Worm (Caenorhabditis elegans) whole organism, early embryonic: Measurements from ENCODE around the gene Y32H12A.8.

Source experiments
- B0310.2 ChIP-seq: sonication (generic microtip); optimal IDR thresholded peaks from 2 replicates; lab custom pipeline; 2016; ENCODE audit warnings: mild to moderate bottlenecking, missing genetic modification characterization, missing compliant biosample characterization
- flt-1 ChIP-seq: fragments of 200-800 bp; sonication (Bioruptor generic); IDR thresholded peaks from 2 replicates; pipeline ENCODE4 v1.3.6; 2022; ENCODE audit warnings: missing genetic modification characterization, missing compliant biosample characterization
- hnd-1 ChIP-seq: sonication (generic microtip); optimal IDR thresholded peaks from 2 replicates; lab custom pipeline; 2016; ENCODE audit warnings: missing genetic modification characterization, missing compliant biosample characterization
- tra-4 ChIP-seq: sonication (generic microtip); optimal IDR thresholded peaks from 2 replicates; lab custom pipeline; 2017; ENCODE audit warnings: missing genetic modification characterization, missing compliant biosample characterization

DNA sequence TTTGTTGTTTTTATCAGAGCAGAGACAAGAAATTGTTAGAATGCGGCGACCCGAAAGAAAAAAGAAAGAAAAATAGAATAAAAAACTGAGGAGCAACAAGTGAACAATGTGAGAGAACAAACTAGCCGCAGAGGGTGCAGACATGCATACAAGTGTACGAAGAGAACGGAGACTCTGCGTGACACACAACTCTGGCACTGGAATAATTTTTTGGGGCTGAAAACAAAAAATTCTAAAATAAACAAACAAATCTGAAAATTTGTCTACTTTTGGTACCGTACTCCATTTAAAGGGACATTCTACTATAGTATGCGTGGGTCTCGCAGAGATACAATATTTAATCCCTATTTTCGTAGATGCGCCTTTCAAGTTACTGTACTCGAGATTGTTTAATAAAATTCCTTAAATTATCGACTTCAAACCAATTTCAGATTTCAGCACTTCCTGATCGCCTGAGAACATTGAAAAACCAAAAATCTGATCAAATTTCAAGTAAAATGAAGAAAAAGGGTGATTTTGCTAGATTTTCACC lies 30.8 kb downstream of the Y32H12A.8 start:
- TF ChIP-seq flt-1 (GFP tag; lab: Robert Waterston, UW) (no peak), tra-4 (tag; lab: Kevin White, UChicago) (no peak), B0310.2 (tag; lab: Kevin White, UChicago) (no peak), hnd-1 (no peak)
